Fruit fly (Drosophila melanogaster): ENCODE measurements around the gene RpL24.

DNA sequence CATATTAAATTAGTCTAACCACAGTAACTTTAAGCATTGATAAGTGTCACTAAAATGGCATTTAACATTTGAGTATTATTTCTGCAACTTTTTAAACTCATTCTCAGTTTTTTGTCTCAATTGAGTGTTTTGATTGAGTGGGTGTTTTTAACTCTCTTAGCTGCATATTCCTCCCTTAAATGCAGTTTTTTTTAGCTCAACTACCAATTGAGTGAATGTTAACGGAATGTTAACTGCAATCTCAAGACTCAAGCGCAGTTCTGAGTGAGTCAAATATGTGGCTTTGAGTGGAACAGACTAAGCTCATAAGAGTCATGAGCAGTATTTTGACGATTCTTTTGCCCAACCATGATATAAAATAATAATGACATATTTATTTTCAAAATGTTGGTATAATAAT lies 32.0 kb downstream of the RpL24 start:
- TF ChIP-seq Mnt (GFP tag; optimal IDR thresholded peaks at IDR 0.05) (no peak), cnc (optimal IDR thresholded peaks at IDR 0.05) (no peak), CG7045 (GFP tag; optimal IDR thresholded peaks at IDR 0.05) (no peak), toe (GFP tag; optimal IDR thresholded peaks at IDR 0.05) (no peak), Clk (GFP tag; optimal IDR thresholded peaks at IDR 0.05) (no peak), Crg-1 (GFP tag; optimal IDR thresholded peaks at IDR 0.05) (no peak), Hr96 (GFP tag; optimal IDR thresholded peaks at IDR 0.05) (no peak)
